Worm (Caenorhabditis elegans) whole organism, midembryonic: ENCODE measurements around the gene idpp-6.

Experiments used
- T22C8.4 ChIP-seq: fragments of 200-800 bp; sonication (Bioruptor generic); IDR thresholded peaks from 2 replicates; pipeline ENCODE4 v1.3.6; 2022; ENCODE audit warnings: missing genetic modification characterization, missing compliant biosample characterization
- flt-1 ChIP-seq: fragments of 200-800 bp; sonication (Bioruptor generic); IDR thresholded peaks from 2 replicates; pipeline ENCODE4 v1.3.6; 2022; ENCODE audit warnings: missing genetic modification characterization, missing compliant biosample characterization
- tab-1 ChIP-seq: fragments of 200-800 bp; sonication (Bioruptor generic); IDR thresholded peaks from 2 replicates; pipeline ENCODE4 v1.3.6; 2022; ENCODE audit warnings: missing genetic modification characterization, missing compliant biosample characterization
- ztf-23 ChIP-seq: fragments of 200-800 bp; sonication (Bioruptor generic); IDR thresholded peaks from 2 replicates; pipeline ENCODE4 v1.3.6; 2022; ENCODE audit warnings: missing genetic modification reagents, missing genetic modification characterization, missing compliant biosample characterization
- ztf-29 ChIP-seq: fragments of 200-800 bp; sonication (Bioruptor generic); IDR thresholded peaks from 2 replicates; pipeline ENCODE4 v1.3.6; 2022; ENCODE audit warnings: missing genetic modification reagents, missing genetic modification characterization, missing compliant biosample characterization

ce11 chrX:6778014-6778413 is 4.9 kb upstream of the idpp-6 start, which contains the start of gene irk-1:
- TF ChIP-seq flt-1 (no peak), ztf-23 (GFP tag; lab: Robert Waterston, UW) (0 out of 2 replicates have a peak, but pooled peaks have one; percentile 16), ztf-29 (GFP tag; lab: Robert Waterston, UW) (no peak), tab-1 (no peak), T22C8.4 (no peak)
